Worm (Caenorhabditis elegans): ENCODE results near the gene ztf-7.

DNA sequence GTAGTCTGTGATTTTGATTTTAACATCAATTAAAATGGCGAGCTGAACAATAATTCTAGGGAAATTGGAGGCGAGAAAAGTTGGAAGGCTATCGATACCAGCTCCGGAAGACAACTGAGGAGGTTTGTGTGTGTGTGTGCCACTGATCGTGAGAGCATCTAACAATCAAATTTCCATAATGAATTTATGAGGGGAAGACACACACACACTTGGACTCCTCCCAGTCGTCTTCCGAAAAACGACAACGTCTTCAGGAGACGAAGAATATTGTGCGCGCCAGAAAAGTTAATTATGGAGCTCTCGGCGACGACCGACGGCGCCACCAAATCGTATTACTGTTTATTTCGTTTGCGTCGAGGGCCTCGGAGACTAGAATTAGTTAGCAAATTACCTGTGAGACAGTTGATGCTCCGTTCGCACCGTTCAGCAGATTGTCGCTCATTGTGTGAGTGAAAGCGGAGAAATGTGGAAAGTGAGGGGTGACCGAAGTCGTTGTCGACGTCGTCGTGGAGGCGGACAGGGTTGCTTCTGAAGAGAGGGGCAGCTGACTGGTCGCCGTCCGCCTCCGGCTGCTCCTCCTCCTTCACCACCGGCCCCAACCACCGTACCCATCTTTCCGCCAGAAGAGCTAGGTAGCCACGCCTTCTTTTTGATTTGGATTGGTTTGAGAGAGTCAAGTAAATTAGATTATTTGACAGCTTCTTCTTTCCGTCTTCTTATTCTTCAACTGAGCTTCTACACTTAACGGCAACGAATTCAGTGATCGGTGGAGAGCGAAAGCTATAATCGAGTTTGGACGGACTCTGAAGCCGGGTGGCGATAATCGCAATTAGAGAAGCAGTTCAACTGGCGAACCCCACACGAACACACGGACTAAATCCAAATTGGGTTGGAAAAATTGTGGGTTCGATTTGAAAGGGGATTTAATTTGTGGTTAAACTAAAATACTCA lies 20.4 kb downstream of the ztf-7 start, which contains the start of gene unc-42:
- TF ChIP-seq nhr-10 (tag; optimal IDR thresholded peaks at IDR 0.05), result no peak
- no peak for TF ChIP-seq ztf-11 (tag; optimal IDR thresholded peaks at IDR 0.05)
- TF ChIP-seq nhr-11 (tag; optimal IDR thresholded peaks at IDR 0.05), result no peak
- TF ChIP-seq lin-13 (GFP tag; optimal IDR thresholded peaks at IDR 0.05), result no peak
- TF ChIP-seq unc-39 (tag; optimal IDR thresholded peaks at IDR 0.05), result no peak
- peak; percentile 54 for TF ChIP-seq zag-1 (tag; optimal IDR thresholded peaks at IDR 0.05)
- TF ChIP-seq crh-2 (tag; optimal IDR thresholded peaks at IDR 0.05), result no peak
- no peak for TF ChIP-seq ztf-4 (tag; optimal IDR thresholded peaks at IDR 0.05)
- no peak for TF ChIP-seq skn-1 (tag; optimal IDR thresholded peaks at IDR 0.05)
- TF ChIP-seq unc-62 (GFP tag; optimal IDR thresholded peaks at IDR 0.05), result no peak
- TF ChIP-seq R02D3.7 (tag; optimal IDR thresholded peaks at IDR 0.05), result no peak
- TF ChIP-seq fos-1 (tag; optimal IDR thresholded peaks at IDR 0.05), result no peak
- TF ChIP-seq nhr-21 (tag; optimal IDR thresholded peaks at IDR 0.05), result no peak
- peak in 1 of 2 experiments; percentile 30 for TF ChIP-seq lsy-2 (tag; optimal IDR thresholded peaks at IDR 0.05)
